Worm (Caenorhabditis elegans) whole organism, midembryonic: Measurements from ENCODE around the gene ins-1.

Experiments used
- T22C8.4 ChIP-seq: fragments of 200-800 bp; sonication (Bioruptor generic); IDR thresholded peaks from 2 replicates; pipeline ENCODE4 v1.3.6; 2022; ENCODE audit warnings: missing genetic modification characterization, missing compliant biosample characterization
- cog-1 ChIP-seq: sonication (generic microtip); optimal IDR thresholded peaks from 2 replicates; lab custom pipeline; 2016; ENCODE audit warnings: missing genetic modification characterization, missing compliant biosample characterization
- flt-1 ChIP-seq: fragments of 200-800 bp; sonication (Bioruptor generic); IDR thresholded peaks from 2 replicates; pipeline ENCODE4 v1.3.6; 2022; ENCODE audit warnings: missing genetic modification characterization, missing compliant biosample characterization
- klf-2 ChIP-seq: fragments of 200-800 bp; sonication (Bioruptor generic); conservative IDR thresholded peaks from 2 replicates; pipeline ENCODE4 v1.3.6; 2022; ENCODE audit warnings: missing genetic modification reagents, missing genetic modification characterization, missing compliant biosample characterization
- med-1 ChIP-seq: sonication (generic microtip); optimal IDR thresholded peaks from 2 replicates; lab custom pipeline; 2017; ENCODE audit warnings: missing genetic modification characterization, mild to moderate bottlenecking, missing compliant biosample characterization, antibody characterized with exemption, missing genetic modification reagents; ENCODE audit not compliant: insufficient read depth
- ref-1 ChIP-seq: fragments of 200-800 bp; sonication (Bioruptor generic); conservative IDR thresholded peaks from 2 replicates; pipeline ENCODE4 v1.3.6; 2022; ENCODE audit warnings: missing genetic modification reagents, missing genetic modification characterization, missing compliant biosample characterization
- tab-1 ChIP-seq: fragments of 200-800 bp; sonication (Bioruptor generic); IDR thresholded peaks from 2 replicates; pipeline ENCODE4 v1.3.6; 2022; ENCODE audit warnings: missing genetic modification characterization, missing compliant biosample characterization
- ztf-23 ChIP-seq: fragments of 200-800 bp; sonication (Bioruptor generic); IDR thresholded peaks from 2 replicates; pipeline ENCODE4 v1.3.6; 2022; ENCODE audit warnings: missing genetic modification reagents, missing genetic modification characterization, missing compliant biosample characterization
- ztf-29 ChIP-seq: fragments of 200-800 bp; sonication (Bioruptor generic); IDR thresholded peaks from 2 replicates; pipeline ENCODE4 v1.3.6; 2022; ENCODE audit warnings: missing genetic modification reagents, missing genetic modification characterization, missing compliant biosample characterization

ins-1 gene

DNA sequence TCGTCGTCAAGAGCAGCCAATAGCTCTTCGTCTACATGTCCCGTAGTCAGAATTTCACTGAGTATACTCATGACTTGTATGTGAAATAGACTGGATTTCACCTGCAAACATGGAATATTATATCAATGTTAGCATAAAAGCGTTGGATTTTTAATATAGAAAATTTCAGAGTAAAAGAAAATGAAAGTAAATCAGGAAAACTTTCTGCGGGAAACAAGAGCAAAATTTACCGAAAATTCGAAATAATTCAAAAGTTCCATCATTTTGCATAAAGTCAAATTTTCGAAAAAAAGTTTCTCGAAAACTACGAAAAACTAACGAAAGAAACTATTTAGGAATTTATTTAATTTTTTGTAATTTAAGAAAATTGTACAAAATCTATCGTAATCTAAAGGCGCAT, 18.7 kb upstream of the ins-1 start, which contains the start of gene F13B12.6:
Gene F13B12.6, minus strand, starts transcription at position 101 of the 400 bp plus-strand sequence.
- no peak for TF ChIP-seq med-1 (GFP tag; lab: Kevin White, UChicago)
- no peak for TF ChIP-seq tab-1 (GFP tag; lab: Robert Waterston, UW)
- TF ChIP-seq klf-2 (GFP tag; lab: Robert Waterston, UW) = no peak
- no peak for TF ChIP-seq ztf-23 (GFP tag; lab: Robert Waterston, UW)

DNA sequence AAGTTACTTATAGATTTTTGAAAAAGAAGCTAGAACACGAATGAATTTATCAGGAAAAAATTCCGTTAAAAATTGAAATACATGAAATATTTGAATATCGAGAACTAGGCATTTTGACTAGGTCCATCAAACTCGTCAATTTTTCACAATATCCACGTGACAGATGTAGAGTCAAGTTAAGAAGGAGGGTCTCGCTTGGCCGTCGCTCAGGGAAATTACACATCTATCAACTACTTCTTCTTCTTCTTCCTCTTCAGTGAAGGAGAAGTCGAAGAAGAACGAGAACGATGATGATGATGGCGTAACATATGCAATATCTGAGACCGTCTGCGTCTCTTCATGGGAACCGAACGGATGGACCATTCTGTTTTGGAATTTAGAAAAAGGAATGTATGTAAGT, 16.6 kb upstream of the ins-1 start:
- TF ChIP-seq cog-1 (tag; lab: Kevin White, UChicago) = no peak
- TF ChIP-seq ref-1 = no peak
- TF ChIP-seq klf-2 (GFP tag; lab: Robert Waterston, UW) = no peak
- no peak for TF ChIP-seq tab-1 (GFP tag; lab: Robert Waterston, UW)
- no peak for TF ChIP-seq T22C8.4
- no peak for TF ChIP-seq ztf-23 (GFP tag; lab: Robert Waterston, UW)
- no peak for TF ChIP-seq flt-1
- TF ChIP-seq med-1 (GFP tag; lab: Kevin White, UChicago) = no peak
- TF ChIP-seq ztf-29 (GFP tag; lab: Robert Waterston, UW) = no peak

DNA sequence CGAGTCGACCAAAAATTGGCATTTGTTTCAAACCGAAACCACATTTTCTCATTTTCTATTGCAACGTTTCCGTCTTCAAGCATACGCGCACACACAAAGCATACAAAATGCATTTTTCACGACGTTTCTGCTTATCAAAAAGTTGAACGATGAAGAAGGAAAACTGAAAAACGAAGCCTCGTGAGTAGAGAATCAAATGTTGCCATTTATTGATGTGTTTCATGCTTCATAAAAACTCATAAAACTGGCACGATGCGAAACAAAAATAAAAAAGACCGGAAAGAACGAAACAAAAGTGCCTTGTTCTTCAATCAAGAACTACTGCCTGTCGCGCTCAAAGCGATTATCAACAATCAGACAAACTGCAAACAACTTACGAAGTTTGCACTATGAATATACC, 16.1 kb upstream of the ins-1 start:
- TF ChIP-seq ztf-23 (GFP tag; lab: Robert Waterston, UW) (no peak), T22C8.4 (no peak), med-1 (GFP tag; lab: Kevin White, UChicago) (no peak), ztf-29 (GFP tag; lab: Robert Waterston, UW) (no peak), cog-1 (tag; lab: Kevin White, UChicago) (no peak), flt-1 (no peak), tab-1 (GFP tag; lab: Robert Waterston, UW) (no peak), ref-1 (no peak)

DNA sequence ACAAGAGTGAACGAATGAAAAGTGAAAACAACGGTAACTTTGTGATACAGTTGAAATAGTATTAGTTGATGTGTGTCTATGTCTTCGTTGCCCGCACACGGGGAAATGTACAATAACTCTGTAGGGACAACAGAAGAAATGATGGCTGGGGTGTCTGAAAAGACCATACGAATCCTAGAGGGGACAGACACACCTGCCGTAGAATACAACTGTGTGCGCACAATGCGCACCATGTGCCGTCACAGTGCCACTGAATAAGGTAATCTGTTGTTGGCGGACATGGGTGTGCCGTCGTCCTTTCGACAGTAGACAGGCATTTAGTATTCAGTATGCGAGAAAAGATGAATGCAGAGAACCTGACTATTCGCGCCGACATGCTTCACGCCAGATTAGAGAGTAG, 15.2 kb upstream of the ins-1 start:
- TF ChIP-seq ztf-23 (GFP tag; lab: Robert Waterston, UW) (no peak), ztf-29 (GFP tag; lab: Robert Waterston, UW) (no peak), cog-1 (tag; lab: Kevin White, UChicago) (no peak)

- no peak for TF ChIP-seq klf-2 (GFP tag; lab: Robert Waterston, UW)
- TF ChIP-seq ref-1 = no peak
- no peak for TF ChIP-seq ztf-29 (GFP tag; lab: Robert Waterston, UW)
- TF ChIP-seq tab-1 (GFP tag; lab: Robert Waterston, UW) = no peak
- TF ChIP-seq med-1 (GFP tag; lab: Kevin White, UChicago) = no peak
- TF ChIP-seq T22C8.4 = no peak
- TF ChIP-seq ztf-23 (GFP tag; lab: Robert Waterston, UW) = no peak
- no peak for TF ChIP-seq flt-1
- no peak for TF ChIP-seq cog-1 (tag; lab: Kevin White, UChicago)
Measured at ce11 chrIV:10422230-10422629, 14.3 kb upstream of the ins-1 start.

DNA sequence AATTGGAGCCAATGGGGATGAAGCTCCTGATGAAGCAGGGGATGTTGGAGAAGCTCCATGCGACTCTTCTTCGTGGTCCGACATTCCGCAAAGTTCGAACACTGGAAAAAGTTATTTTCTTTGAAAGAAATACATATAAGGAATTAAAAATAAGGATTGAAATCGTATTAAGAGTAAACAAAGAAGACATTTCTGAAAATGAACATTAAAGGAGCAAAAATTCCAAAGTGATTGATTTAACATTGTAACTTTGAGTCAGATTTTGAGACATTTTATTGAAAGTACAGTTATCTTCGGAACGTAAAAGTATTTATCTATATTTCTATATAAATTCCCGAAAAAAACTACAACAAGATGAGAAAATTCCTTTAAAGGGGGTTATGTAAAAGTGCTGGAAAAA, 12.0 kb upstream of the ins-1 start, which contains the start of gene F13B12.1:
Gene F13B12.1, minus strand, starts transcription at position 101 of the 400 bp plus-strand sequence.
- TF ChIP-seq ztf-23 (GFP tag; lab: Robert Waterston, UW) (no peak), ref-1 (no peak), T22C8.4 (no peak), flt-1 (no peak), ztf-29 (GFP tag; lab: Robert Waterston, UW) (no peak), cog-1 (tag; lab: Kevin White, UChicago) (no peak), med-1 (GFP tag; lab: Kevin White, UChicago) (no peak), klf-2 (GFP tag; lab: Robert Waterston, UW) (no peak), tab-1 (GFP tag; lab: Robert Waterston, UW) (no peak)

- TF ChIP-seq ref-1 (no peak), med-1 (GFP tag; lab: Kevin White, UChicago) (no peak), tab-1 (GFP tag; lab: Robert Waterston, UW) (no peak), cog-1 (tag; lab: Kevin White, UChicago) (no peak), ztf-23 (GFP tag; lab: Robert Waterston, UW) (no peak), klf-2 (GFP tag; lab: Robert Waterston, UW) (no peak), ztf-29 (GFP tag; lab: Robert Waterston, UW) (no peak), T22C8.4 (no peak), flt-1 (no peak)
Measured at ce11 chrIV:10425129-10425528, 11.4 kb upstream of the ins-1 start.

DNA sequence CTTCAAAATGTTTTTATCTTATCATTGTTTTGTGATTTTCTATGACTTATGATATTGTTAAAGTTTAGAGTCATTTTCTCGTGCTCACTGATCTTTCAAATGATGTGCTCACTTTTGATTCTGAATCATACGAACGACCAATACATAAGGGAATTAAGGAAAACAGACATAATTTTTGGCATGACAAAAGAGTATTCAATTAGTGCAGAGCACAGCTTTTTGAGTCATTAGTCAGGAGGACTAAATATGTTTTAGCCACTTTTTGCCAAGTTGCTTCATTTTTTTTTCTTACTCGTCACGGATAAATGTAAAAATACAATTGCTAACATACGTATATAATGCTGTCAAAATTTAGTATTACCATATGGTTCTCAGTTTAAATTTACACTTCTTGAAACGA, 7.4 kb upstream of the ins-1 start, which contains the start of gene F13B12.2:
Gene F13B12.2, minus strand, starts transcription at position 2 of the 400 bp plus-strand sequence.
- no peak for TF ChIP-seq ztf-23 (GFP tag; lab: Robert Waterston, UW)
- no peak for TF ChIP-seq ref-1
- no peak for TF ChIP-seq cog-1 (tag; lab: Kevin White, UChicago)
- no peak for TF ChIP-seq klf-2 (GFP tag; lab: Robert Waterston, UW)
- TF ChIP-seq T22C8.4 = no peak
- TF ChIP-seq ztf-29 (GFP tag; lab: Robert Waterston, UW) = no peak
- TF ChIP-seq med-1 (GFP tag; lab: Kevin White, UChicago) = no peak
- TF ChIP-seq flt-1 = no peak
- TF ChIP-seq tab-1 (GFP tag; lab: Robert Waterston, UW) = no peak

DNA sequence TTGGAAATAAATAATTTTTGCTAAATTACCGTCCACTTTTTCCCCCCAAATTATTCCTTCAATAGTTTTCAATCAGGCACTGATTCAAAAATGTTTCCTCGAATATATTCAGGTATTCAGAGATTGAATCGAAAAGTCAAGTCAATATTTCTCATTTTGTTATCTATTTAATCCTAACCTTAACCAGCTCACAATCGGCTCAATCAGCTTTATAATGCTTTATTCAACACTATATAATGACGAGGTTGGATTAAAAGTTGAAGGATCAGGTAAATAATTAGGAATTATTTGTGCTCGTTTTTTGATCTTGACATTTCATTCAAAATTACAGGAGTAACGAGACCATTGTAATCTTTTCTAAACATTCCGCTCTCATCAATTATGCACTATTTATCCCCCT, 6.0 kb upstream of the ins-1 start:
- TF ChIP-seq ztf-29 (GFP tag; lab: Robert Waterston, UW) (no peak), T22C8.4 (no peak), ref-1 (no peak), cog-1 (tag; lab: Kevin White, UChicago) (no peak), flt-1 (no peak), ztf-23 (GFP tag; lab: Robert Waterston, UW) (no peak), klf-2 (GFP tag; lab: Robert Waterston, UW) (no peak), tab-1 (GFP tag; lab: Robert Waterston, UW) (no peak), med-1 (GFP tag; lab: Kevin White, UChicago) (no peak)

DNA sequence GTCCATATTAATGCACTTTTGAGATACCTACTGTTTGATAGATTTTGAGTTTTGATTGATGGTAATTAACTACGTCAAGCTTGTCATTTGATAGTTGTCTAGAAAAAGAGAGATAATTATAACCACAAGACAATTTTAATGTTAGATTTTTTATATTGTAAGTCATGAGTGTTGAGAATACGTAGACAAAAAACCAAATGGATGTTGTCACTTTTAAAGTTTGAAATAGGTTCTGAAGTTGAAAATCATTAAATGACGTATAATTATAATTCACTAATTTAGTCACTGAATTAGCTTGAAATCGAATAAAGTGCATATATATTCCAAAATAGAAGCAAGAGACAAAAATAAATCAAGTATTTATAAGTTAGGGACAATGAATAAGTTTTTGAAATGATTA, 613 bp downstream of the ins-1 start:
- TF ChIP-seq ztf-29 (GFP tag; lab: Robert Waterston, UW) = no peak
- no peak for TF ChIP-seq T22C8.4
- TF ChIP-seq flt-1 = no peak
- TF ChIP-seq ref-1 = no peak
